Worm (Caenorhabditis elegans): Measurements from ENCODE around the gene B0507.6.
A peak's percentile ranks its signal among the peaks of the same experiment; 100 is the strongest.

The B0507.6 gene

DNA sequence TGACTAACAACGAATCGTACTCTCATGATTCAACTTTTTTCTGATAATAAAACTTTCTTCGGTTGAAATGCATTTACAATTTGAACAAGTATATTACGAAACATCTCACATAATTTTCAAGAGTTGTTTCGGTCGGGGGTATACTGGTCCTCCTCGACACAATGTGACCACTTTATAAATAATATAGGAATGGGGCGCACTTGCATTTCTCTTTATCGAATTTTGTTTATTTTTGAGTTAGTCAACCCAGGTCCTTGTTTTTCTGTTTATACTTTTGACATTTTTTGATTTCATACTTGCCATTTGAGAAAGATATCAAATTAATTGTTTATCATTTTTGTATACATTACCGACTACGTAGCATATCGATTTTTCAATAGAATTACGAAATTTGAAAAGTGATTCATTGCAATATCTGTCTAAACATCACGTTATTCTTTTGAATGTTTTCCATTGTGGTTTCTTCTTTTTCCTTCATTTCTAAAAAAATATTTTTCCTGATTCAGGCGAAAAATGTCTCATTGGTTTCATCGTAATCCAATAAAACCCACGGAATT is 27.9 kb downstream of the B0507.6 start, which contains the start of gene B0507.2 (continued):
- no peak for TF ChIP-seq ceh-90 (tag; optimal IDR thresholded peaks at IDR 0.05)
- TF ChIP-seq fkh-4 (tag; optimal IDR thresholded peaks at IDR 0.05; ENCODE audit: borderline replicate concordance): no peak
- peak; percentile 49 for TF ChIP-seq irx-1 (tag; optimal IDR thresholded peaks at IDR 0.05)
- no peak for TF ChIP-seq grh-1 (GFP tag; IDR thresholded peaks at IDR 0.05)
- peak; percentile 16 to 24 for TF ChIP-seq lin-35 (GFP tag; optimal IDR thresholded peaks at IDR 0.05)
- no peak for TF ChIP-seq tbx-2 (tag; optimal IDR thresholded peaks at IDR 0.05)
- peak in 1 of 2 experiments; percentile 7 for TF ChIP-seq efl-1 (optimal IDR thresholded peaks at IDR 0.05)
- TF ChIP-seq efl-1 (GFP tag; optimal IDR thresholded peaks at IDR 0.05 in 1 of 2): no peak
- TF ChIP-seq isw-1 (GFP tag; IDR thresholded peaks at IDR 0.05): no peak
- no peak for TF ChIP-seq pax-3 (tag; optimal IDR thresholded peaks at IDR 0.05)
- TF ChIP-seq blmp-1 (tag; optimal IDR thresholded peaks at IDR 0.05): no peak
- TF ChIP-seq lin-39 (tag; optimal IDR thresholded peaks at IDR 0.05): no peak
- no peak for TF ChIP-seq egl-13 (tag; optimal IDR thresholded peaks at IDR 0.05)
- no peak for TF ChIP-seq C34B4.2 (tag; optimal IDR thresholded peaks at IDR 0.05)
- no peak for TF ChIP-seq pqm-1 (tag; optimal IDR thresholded peaks at IDR 0.05)
- no peak for TF ChIP-seq xbp-1 (tag; optimal IDR thresholded peaks at IDR 0.05)
- peak; percentile 6 for TF ChIP-seq elt-2 (tag; optimal IDR thresholded peaks at IDR 0.05)
- no peak for TF ChIP-seq mef-2 (tag; optimal IDR thresholded peaks at IDR 0.05)

DNA sequence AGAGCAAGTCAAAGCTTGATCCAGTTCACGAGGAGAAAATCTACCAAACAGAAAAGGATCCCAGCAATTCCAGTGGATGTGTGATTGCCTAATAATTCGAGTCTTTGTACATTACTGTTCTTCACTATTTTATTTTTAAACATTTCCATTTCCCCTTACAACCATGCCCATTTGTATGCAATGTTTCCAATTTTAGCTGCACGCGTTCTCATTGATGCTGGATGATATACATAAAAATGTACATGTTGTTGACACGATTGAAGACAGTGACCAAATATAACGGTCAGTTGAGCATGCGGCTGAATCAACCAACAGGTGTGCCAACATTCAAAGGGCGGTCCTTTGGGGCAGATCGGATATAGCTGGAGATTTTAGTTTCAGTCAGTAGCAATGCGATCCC is 30.3 kb downstream of the B0507.6 start, which contains the start of gene B0507.1:
Gene B0507.1, plus strand, starts transcription at position 301 of the 400 bp plus-strand sequence.
- no peak for TF ChIP-seq sup-37 (GFP tag; optimal IDR thresholded peaks at IDR 0.05)
- no peak for TF ChIP-seq unc-62 (GFP tag; optimal IDR thresholded peaks at IDR 0.05)
- TF ChIP-seq efl-3 (GFP tag; optimal IDR thresholded peaks at IDR 0.05): no peak
- TF ChIP-seq ceh-90 (tag; optimal IDR thresholded peaks at IDR 0.05): no peak
- TF ChIP-seq sox-4 (tag; optimal IDR thresholded peaks at IDR 0.05): no peak
- no peak for TF ChIP-seq snpc-4 (tag; optimal IDR thresholded peaks at IDR 0.05)
- TF ChIP-seq lin-39 (tag; optimal IDR thresholded peaks at IDR 0.05): no peak
- TF ChIP-seq ceh-63 (GFP tag; optimal IDR thresholded peaks at IDR 0.05): no peak
- TF ChIP-seq egl-27 (tag; optimal IDR thresholded peaks at IDR 0.05): no peak
- no peak for TF ChIP-seq zip-4 (GFP tag; optimal IDR thresholded peaks at IDR 0.05)
- TF ChIP-seq rnt-1 (tag; optimal IDR thresholded peaks at IDR 0.05): no peak

DNA sequence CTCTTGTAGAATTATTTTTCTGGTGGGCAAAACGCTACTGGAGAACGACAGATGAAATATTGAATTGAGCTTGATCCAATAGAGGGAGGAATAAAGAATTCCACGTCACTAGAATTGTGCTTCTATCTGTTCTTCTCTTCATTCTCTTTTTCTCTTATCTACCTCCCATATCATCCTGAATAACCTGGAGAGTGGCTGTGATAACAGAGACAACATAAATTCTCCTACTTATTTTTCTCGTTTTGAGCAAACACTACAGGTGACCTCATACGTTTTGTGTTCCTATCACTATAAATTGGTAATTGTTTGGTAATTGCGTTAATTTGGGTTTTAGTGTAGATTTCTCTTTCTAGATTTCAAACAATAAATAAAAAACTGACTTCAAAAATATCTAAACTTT is 35.2 kb downstream of the B0507.6 start:
- TF ChIP-seq tbx-2 (tag; optimal IDR thresholded peaks at IDR 0.05): no peak
- TF ChIP-seq lin-14 (GFP tag; optimal IDR thresholded peaks at IDR 0.05): peak; percentile 2
- TF ChIP-seq efl-3 (GFP tag; optimal IDR thresholded peaks at IDR 0.05): no peak
- TF ChIP-seq C04F5.9 (tag; optimal IDR thresholded peaks at IDR 0.05): no peak
- no peak for TF ChIP-seq nhr-77 (tag; optimal IDR thresholded peaks at IDR 0.05)
- TF ChIP-seq elt-2 (tag; optimal IDR thresholded peaks at IDR 0.05): peak; percentile 17
- no peak for TF ChIP-seq efl-1 (optimal IDR thresholded peaks at IDR 0.05)
- peak in 1 of 2 experiments; percentile 34 for TF ChIP-seq efl-1 (GFP tag; optimal IDR thresholded peaks at IDR 0.05 in 1 of 2)
- TF ChIP-seq pqm-1 (tag; optimal IDR thresholded peaks at IDR 0.05): peak; percentile 63
- no peak for TF ChIP-seq nhr-84 (tag; optimal IDR thresholded peaks at IDR 0.05)

DNA sequence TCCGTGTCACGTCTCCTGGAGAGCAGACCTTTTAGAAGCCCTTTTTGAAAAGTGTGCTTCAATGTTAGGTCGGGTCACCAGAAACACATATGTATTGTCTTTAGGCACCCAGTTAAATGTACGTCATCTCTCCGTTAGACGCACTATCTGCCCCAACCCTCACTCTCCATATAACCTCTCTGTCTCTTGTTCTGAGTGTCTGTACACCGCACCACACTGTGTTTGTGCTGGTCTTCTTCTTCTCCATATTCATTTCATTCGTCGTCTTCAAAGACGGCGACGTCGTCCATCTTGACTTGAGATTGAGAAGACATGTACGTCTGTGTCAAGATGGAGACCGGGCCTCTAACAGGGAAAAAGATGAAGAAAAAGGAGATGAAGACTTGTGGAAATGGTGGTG is 36.2 kb downstream of the B0507.6 start:
- TF ChIP-seq mep-1 (tag; optimal IDR thresholded peaks at IDR 0.05): peak; percentile 39
- TF ChIP-seq lin-14 (GFP tag; optimal IDR thresholded peaks at IDR 0.05): peak; percentile 13
- peak; percentile 1 for TF ChIP-seq nhr-20 (tag; optimal IDR thresholded peaks at IDR 0.05)
- no peak for TF ChIP-seq unc-30 (tag; optimal IDR thresholded peaks at IDR 0.05)

DNA sequence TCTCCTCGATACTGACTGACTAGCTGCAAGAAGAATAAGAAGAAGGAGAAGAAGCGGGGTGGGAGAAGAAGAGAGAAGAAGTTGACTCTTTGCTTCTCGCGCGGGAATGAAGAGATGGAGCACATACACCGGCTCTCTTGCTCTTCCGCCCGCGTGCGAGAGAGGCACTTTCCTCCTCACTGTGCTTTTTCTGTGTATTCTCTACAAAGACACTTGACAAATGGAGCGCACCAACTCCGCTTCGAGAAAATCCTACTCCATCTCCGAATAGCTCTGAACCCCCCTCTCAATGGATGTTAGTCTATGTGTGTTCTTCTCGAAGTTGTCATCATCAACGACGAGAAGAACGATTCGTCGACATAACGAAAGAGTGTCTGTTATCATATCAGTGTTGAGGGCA is 38.5 kb downstream of the B0507.6 start:
- TF ChIP-seq fkh-8 (tag; optimal IDR thresholded peaks at IDR 0.05) (no peak), nhr-77 (tag; optimal IDR thresholded peaks at IDR 0.05) (peak; percentile 4)

Data from whole organism, L1 larva.